Fruit fly (Drosophila melanogaster) ovary, adult (tissue): ENCODE measurements around the gene Or33a.
A peak's percentile ranks its signal among the peaks of the same experiment; 100 is the strongest.

Source experiments
- CG17801 ChIP-seq: fragments of 200-800 bp; optimal IDR thresholded peaks from 2 replicates; lab custom pipeline; 2019; ENCODE audit warnings: missing biosample characterization, mild to moderate bottlenecking, missing genetic modification characterization, moderate library complexity; ENCODE audit not compliant: partially characterized antibody

The Or33a gene

DNA sequence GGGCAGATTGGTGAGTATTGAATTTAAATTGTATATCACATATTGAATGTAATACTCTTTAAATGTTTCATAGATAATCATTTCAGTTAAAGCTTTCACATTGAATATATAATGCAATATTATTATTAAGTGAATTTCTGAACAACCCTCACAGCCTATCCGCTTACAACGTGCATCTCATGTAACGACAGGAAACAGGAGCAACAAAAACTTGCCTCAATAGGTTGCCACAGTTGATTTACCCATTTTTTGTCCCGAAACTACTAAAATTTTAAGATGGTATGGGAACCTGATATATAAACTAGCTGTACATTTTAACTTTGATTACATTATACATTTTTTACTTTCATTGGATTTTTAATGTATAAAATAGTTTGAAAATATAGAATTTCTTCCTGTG, 24.4 kb downstream of the Or33a start:
- no peak for TF ChIP-seq CG17801 (GFP tag; lab: Kevin White, UChicago)

DNA sequence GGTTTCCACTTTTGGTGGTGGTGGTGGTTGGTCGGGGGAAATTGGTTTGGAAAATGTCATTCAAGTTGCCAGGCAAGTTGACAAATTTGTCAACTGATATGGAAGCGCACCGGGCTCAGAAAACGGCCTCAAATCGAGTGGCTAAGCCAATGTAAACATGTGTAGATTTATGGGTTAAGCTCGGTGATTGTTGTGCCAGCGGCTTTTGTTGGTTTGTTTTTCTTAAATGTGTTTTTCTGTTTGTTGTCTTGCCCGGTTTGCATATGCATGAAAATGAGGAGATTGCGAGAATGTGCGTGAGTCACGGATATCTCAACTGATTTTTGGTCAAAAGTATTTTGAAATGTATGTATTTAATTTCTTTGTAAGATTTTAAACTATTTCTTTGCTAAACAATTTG, 26.6 kb downstream of the Or33a start:
- no peak for TF ChIP-seq CG17801 (GFP tag; lab: Kevin White, UChicago)

DNA sequence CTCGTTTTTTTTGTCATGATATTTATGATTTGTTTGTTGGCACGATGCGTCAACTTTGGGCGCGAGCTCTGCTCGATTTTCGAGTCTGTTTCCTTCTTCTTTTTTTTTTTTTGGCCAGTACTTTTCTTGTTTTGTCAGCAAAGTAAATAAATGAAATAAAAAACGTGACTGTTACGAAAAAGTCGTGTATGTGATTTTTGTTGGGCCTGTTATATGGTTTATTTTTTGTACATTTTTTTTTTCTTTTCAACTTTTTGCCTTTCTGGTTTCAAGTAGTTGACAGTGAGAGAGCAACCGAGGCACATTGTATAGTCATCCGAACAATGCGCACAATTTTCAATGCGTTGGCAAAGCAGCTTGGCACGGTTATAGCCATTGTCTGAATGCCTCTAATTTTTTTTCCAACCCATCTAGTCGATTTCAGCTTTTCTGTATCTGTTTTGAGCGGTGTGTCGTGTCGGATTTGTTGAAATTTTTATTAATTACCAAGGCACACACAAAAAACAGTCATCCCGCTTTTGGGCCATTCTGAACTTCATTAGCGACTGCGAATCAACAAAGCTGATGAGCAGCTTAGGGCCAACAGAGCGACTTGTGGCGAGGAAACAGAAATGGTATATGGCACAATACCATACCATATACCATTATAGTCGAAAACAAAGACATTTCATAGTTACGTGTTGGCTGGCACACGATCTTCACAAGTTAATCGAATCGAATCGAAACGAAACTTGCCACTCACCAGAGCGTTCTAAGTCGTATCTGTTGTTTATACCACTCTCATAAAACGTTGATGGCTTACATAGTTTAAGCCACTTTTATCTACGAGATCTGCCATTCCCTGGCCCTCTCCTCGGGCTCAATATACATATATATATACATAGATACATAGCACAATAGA, 29.4 kb downstream of the Or33a start:
- TF ChIP-seq CG17801 (GFP tag; lab: Kevin White, UChicago): peak; percentile 74

DNA sequence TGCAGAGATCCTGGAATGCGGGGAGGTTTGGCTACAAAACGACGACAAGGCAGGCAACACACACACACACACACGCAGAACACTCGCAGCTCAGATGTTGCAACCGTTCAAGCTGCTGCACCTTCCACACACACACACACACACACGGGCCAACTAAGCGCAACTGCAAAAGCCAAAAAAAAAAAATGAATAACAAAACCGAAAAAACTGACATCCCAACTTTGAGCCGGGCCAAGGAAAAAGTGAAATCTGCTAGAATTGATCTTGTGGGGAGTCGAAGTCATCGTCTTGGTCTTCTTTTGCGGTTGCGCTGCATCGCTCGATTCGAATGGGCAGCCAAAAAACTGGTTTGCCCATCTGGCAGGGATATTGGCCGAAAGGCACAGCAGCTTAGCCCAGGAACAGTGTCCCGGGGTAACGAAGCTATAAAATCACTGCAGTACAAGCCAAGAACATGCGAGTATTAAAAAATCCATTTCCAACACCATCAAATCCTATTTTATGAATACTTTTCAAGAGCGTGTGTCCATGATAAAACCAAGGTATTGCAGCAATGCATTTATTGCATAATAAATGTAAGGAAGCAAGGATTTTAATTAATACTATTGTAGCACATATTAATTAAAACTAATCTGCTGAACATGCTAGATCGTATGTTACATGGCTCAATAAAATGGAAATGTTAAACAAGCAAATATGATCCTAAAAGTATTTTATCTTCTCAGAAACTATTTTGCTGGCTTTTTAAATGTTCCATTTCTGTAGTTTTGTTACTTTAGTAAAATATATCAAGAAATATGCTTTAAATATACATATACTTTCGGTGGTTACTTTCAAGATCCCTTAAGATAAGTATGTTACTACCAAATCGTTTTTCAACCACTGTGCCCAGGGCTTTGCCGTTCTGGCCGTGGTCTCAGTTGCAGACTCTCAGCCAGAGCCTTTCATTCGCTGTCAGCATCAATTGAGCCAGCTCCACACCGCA, 31.6 kb downstream of the Or33a start:
- no peak for TF ChIP-seq CG17801 (GFP tag; lab: Kevin White, UChicago)

DNA sequence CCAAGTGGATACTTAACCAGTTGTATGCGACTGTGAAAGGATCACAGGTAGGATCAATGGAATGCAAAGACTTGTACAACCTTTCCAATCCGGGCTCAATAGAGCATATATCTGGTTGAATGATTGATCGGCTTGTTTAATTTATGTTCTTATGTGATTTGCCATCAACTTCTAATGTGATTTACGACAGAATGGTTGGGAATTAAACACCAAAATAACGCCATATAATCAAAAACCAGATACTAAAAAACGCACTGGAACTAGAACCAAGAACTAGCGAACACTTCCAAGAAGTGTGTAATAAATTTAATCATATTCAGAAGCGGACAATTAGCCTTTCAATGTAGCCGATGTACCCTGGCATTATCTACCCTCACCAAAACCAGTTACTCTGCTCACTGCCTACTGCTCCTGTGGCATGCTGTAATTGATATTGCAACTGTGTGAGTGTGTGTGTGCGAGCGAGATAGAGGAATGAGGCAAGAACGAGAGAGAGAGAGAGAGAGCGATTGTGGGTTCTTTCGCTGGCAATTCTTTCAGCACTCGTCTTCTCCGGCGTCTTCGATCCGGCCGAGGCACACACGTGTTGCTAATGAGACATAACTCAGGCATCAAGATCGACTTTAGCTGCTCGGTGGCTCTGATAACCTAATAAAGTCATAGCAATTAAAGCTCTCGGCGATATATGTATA, 34.4 kb downstream of the Or33a start:
- no peak for TF ChIP-seq CG17801 (GFP tag; lab: Kevin White, UChicago)

DNA sequence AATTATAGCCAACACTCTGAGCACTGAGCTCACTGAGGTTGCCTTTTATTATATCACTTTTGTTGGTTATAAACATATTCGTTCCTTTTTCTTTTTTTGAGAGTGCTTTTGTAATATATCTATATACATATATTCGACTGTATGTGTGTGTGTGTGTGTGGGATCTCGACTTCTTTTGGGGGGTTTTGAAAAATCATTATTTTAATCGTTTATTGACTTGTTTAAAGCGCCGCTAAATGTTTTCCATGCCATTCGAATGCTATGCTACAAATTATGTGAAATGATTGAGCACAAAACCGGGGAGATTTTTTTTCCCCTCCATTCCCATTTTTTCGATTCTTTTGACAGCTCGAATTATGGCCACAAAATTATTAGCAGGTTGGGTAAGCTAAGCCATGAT, 35.1 kb downstream of the Or33a start:
- no peak for TF ChIP-seq CG17801 (GFP tag; lab: Kevin White, UChicago)

DNA sequence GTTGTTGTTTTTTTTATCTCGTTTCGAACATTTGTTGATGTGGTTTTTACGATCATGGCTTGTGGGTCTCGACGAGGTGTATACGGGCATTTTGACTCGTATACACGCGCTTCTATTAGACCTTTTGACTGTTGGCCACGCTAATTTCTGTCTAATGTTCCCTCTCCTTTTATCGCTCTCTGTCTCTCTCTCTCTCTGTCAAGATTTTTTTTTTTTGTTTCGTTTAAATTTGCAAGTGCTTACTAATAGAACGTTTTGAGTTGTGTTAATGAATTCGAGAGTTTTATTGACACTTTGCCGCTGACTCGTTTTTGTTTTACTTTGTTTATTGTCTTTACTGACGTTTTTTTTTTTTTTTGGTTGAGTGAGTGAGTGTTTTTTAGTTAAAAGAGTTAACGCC, 36.0 kb downstream of the Or33a start:
- TF ChIP-seq CG17801 (GFP tag; lab: Kevin White, UChicago): no peak

DNA sequence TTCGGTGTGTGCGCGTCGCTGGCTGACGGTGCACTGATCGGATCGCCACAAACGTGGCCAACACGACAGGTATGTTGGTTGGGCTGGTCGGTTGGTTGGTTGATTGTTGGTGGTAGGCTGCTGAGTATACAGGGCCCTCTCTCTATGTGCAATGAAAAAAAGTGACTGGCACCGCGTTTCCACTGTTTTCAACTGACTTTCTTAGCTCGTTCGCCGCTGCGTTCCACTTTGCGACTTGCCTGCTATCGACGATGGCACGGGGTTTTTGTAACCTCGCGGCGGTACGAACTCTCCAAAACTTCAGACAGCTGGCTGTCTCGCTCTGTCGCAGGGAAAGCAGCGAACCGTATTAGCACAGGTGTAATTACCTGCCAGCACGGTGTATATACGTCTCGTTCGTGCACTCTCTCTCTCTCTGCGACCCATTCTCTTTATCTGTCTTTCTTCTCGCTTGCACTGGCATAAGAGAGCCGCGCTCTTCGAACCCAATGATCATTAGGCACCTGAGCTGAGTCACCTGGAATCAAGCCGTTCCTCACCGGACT, 36.6 kb downstream of the Or33a start:
- TF ChIP-seq CG17801 (GFP tag; lab: Kevin White, UChicago): peak; percentile 36

DNA sequence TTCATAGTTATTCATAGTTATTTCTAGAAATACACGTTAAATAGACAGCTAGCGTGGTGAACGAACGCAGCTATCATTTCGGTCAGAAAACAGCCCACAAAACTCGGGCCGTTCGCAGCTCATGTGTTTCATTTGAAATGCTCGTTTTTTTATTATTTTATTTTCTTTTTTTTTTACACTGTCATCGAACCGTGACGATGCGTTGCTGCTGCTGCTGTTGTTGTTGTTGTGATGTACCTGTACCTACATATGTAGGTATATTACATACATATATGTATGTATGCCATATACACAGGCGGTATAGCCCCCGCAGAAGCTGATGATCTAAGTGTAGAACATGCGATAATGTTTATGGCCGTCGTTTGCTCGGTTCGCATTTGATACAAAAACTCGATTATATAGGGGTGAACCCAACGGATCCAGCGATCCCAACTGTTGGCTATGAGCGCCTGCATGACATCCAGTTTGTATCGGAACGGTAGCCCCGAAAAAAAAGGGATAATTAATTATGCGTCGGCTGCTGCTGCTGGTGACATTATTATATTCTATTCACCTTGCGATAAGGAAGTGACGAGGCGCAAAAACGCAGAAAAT, 38.9 kb downstream of the Or33a start:
- TF ChIP-seq CG17801 (GFP tag; lab: Kevin White, UChicago): no peak

DNA sequence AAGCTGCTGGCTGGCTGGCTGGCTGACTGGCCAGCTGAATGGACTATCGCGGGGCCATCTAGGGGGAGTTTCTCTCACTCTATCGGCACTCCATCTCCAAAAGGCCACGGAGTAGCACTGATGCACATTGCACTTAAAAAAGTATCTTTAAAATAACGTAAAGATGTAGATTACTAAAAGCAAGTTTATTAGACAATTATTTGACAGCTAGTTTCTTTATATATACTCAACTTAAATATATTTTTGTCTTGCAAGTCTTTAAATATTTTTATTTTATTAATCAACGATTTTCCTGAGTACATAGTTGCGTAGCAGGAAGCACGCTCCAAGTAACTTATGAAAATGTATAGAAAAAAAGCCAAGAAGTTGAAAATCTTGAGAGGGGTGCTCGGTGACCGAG, 42.6 kb downstream of the Or33a start:
- TF ChIP-seq CG17801 (GFP tag; lab: Kevin White, UChicago): no peak

DNA sequence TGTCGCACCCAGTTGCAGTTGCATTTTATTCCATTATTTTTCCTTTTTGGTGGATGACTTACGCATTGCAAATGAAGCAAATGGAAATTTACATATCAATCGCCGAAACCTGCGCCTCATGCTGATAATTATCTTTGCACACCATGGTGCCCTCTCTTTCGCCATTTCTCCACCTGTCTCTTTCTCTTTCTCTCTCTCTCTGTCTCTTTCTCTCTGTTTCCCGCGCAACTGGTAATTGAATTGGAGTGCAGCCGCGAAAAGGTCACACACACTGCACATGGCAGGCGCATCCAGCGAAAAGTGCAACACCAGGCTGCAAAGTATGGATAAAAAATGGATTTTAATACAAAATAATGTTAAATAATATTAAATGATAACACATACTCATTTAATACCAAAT, 43.4 kb downstream of the Or33a start:
- TF ChIP-seq CG17801 (GFP tag; lab: Kevin White, UChicago): no peak

DNA sequence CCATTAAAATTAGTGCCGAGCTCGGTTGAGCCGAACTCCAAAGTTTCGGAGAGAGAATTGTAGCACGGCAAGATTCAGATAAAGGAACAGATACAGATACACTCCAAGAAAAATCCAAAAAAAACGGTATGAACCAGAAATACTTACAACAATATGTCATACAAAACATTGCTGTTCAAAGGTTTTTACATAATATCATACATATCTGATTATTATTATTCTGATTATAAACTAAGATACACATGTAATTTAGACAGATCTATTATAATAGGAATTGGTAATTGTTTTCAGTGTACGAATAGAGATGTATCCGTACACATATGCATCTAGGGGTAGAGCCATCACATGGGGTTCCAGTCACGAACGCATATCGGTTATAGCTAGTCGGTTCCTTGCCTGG, 45.8 kb downstream of the Or33a start:
- no peak for TF ChIP-seq CG17801 (GFP tag; lab: Kevin White, UChicago)

DNA sequence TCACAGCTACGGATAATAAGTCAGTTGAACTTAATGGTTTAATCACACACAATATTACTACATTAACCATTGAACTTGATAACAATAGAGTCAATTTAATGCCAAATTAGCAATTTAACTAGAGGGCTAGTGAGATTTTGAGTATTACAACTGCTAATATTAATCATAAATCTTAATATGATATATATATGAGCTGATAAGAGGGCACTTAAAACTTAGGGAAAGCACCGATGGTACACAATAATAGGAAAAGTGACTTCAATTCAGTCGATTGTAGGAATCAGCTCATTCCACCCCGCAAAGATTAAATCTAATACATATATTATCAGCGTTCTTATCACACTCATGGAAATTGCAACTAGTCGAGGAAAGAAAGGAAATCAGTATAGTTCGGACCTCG, 46.9 kb downstream of the Or33a start, which contains the start of gene CG16965:
CG16965 (plus strand) TSS at position 382 of the 400 bp plus-strand sequence.
- no peak for TF ChIP-seq CG17801 (GFP tag; lab: Kevin White, UChicago)
